Worm (Caenorhabditis elegans) whole organism, L4 larva: Measurements from ENCODE around the gene chpf-1.

Experiments
- T26A8.4 ChIP-seq: fragments of 200-800 bp; sonication (Bioruptor generic); IDR thresholded peaks from 2 replicates; pipeline ENCODE4 v1.3.6; 2022; ENCODE audit warnings: missing genetic modification characterization, missing compliant biosample characterization
- Y75B8A.6 ChIP-seq: fragments of 200-800 bp; sonication (Bioruptor generic); IDR thresholded peaks from 2 replicates; pipeline ENCODE4 v1.3.6; 2022; ENCODE audit warnings: missing genetic modification reagents, missing genetic modification characterization, missing compliant biosample characterization
- aha-1 ChIP-seq: fragments of 150-350 bp; peaks from one replicate; lab custom pipeline; 2014; ENCODE audit warnings: missing biosample characterization, missing genetic modification characterization
- aly-2 ChIP-seq: sonication (generic microtip); optimal IDR thresholded peaks from 2 replicates; lab custom pipeline; 2018; ENCODE audit warnings: missing biosample characterization, missing genetic modification characterization
- ama-1 ChIP-seq: fragments of 150-350 bp; optimal IDR thresholded peaks from 2 replicates; lab custom pipeline; 2014; ENCODE audit warnings: inconsistent platforms, mixed read lengths
- arid-1 ChIP-seq: fragments of 200-800 bp; sonication (Bioruptor generic); conservative IDR thresholded peaks from 2 replicates; pipeline ENCODE4 v1.3.6; 2022; ENCODE audit warnings: missing genetic modification reagents, missing genetic modification characterization, missing compliant biosample characterization
- ceh-28 ChIP-seq: fragments of 150-350 bp; optimal IDR thresholded peaks from 2 replicates; lab custom pipeline; 2014; ENCODE audit warnings: missing biosample characterization, missing genetic modification reagents, missing genetic modification characterization
- ceh-32 ChIP-seq: sonication (generic microtip); optimal IDR thresholded peaks from 2 replicates; lab custom pipeline; 2016; ENCODE audit warnings: mild to moderate bottlenecking, missing genetic modification characterization, missing compliant biosample characterization; ENCODE audit not compliant: poor library complexity
- ceh-82 ChIP-seq: sonication (generic microtip); optimal IDR thresholded peaks from 2 replicates; lab custom pipeline; 2017; ENCODE audit warnings: missing biosample characterization, missing genetic modification characterization
- ces-1 ChIP-seq: fragments of 150-350 bp; sonication (generic microtip); optimal IDR thresholded peaks from 4 replicates; lab custom pipeline; 2014; ENCODE audit warnings: missing biosample characterization, missing genetic modification reagents, missing genetic modification characterization
- daf-16 ChIP-seq, 3 experiments: sonication (generic microtip); optimal IDR thresholded peaks; 2 replicates each; lab custom pipeline; 2016 to 2017; ENCODE audit warnings: missing genetic modification characterization in 3 of 3, missing genetic modification reagents in 3 of 3, mild to moderate bottlenecking in 2 of 3, missing compliant biosample characterization in 2 of 3, missing biosample characterization in 1 of 3, moderate library complexity in 1 of 3
- dmd-8 ChIP-seq: fragments of 200-800 bp; sonication (Bioruptor generic); IDR thresholded peaks from 2 replicates; pipeline ENCODE4 v1.3.6; 2022; ENCODE audit warnings: missing genetic modification characterization, missing compliant biosample characterization
- dpl-1 ChIP-seq: fragments of 150-350 bp; optimal IDR thresholded peaks from 2 replicates; lab custom pipeline; 2014; ENCODE audit warnings: missing biosample characterization, missing genetic modification reagents, missing genetic modification characterization
- dve-1 ChIP-seq: sonication (generic microtip); optimal IDR thresholded peaks from 2 replicates; lab custom pipeline; 2017; ENCODE audit warnings: antibody characterized with exemption, mild to moderate bottlenecking, missing genetic modification characterization, missing compliant biosample characterization; ENCODE audit not compliant: insufficient read depth
- egl-27 ChIP-seq: sonication (generic microtip); optimal IDR thresholded peaks from 3 replicates; lab custom pipeline; 2017; ENCODE audit warnings: missing biosample characterization, missing genetic modification reagents, missing genetic modification characterization
- gei-8 ChIP-seq: fragments of 200-800 bp; sonication (Bioruptor generic); optimal IDR thresholded peaks from 2 replicates; lab custom pipeline; 2018; ENCODE audit warnings: mild to moderate bottlenecking, missing genetic modification characterization, missing compliant biosample characterization
- hif-1 ChIP-seq, 2 experiments: sonication (generic microtip); optimal IDR thresholded peaks; 2 replicates each; lab custom pipeline; 2016 to 2017; ENCODE audit warnings: missing compliant biosample characterization in 2 of 2, missing genetic modification characterization in 2 of 2, missing genetic modification reagents in 2 of 2, missing genotype in 2 of 2, mild to moderate bottlenecking in 1 of 2
- hlh-11 ChIP-seq: fragments of 200-800 bp; sonication (Bioruptor generic); optimal IDR thresholded peaks from 2 replicates; lab custom pipeline; 2018; ENCODE audit warnings: mild to moderate bottlenecking, missing genetic modification characterization, missing compliant biosample characterization
- hlh-30 ChIP-seq: sonication (generic microtip); optimal IDR thresholded peaks from 2 replicates; lab custom pipeline; 2017; ENCODE audit warnings: antibody characterized with exemption, mild to moderate bottlenecking, missing genetic modification characterization, missing compliant biosample characterization; ENCODE audit not compliant: insufficient read depth
- hmg-1.1 ChIP-seq: fragments of 200-800 bp; sonication (Bioruptor generic); IDR thresholded peaks from 2 replicates; pipeline ENCODE4 v1.3.6; 2022; ENCODE audit warnings: missing genetic modification reagents, missing genetic modification characterization, missing compliant biosample characterization
- madf-5 ChIP-seq, 2 experiments: fragments of 200-800 bp; sonication (Bioruptor generic); IDR thresholded peaks; 2 replicates each; pipeline ENCODE4 v1.3.6; 2022; ENCODE audit warnings: missing compliant biosample characterization in 2 of 2, missing genetic modification characterization in 2 of 2
- mdl-1 ChIP-seq, 2 experiments: fragments of 150-350 bp in 1 of 2; sonication (generic microtip) in 1 of 2; optimal IDR thresholded peaks; 2 replicates each; lab custom pipeline; 2014 to 2017; ENCODE audit warnings: missing biosample characterization in 2 of 2, missing genetic modification characterization in 2 of 2
- mxl-3 ChIP-seq: fragments of 200-800 bp; sonication (Bioruptor generic); optimal IDR thresholded peaks from 2 replicates; lab custom pipeline; 2018; ENCODE audit warnings: mild to moderate bottlenecking, missing genetic modification characterization, missing compliant biosample characterization
- nhr-28 ChIP-seq: fragments of 150-350 bp; optimal IDR thresholded peaks from 2 replicates; lab custom pipeline; 2014; ENCODE audit warnings: missing biosample characterization, missing genetic modification characterization
- nhr-41 ChIP-seq: fragments of 200-800 bp; sonication (Bioruptor generic); IDR thresholded peaks from 2 replicates; pipeline ENCODE4 v1.3.6; 2022; ENCODE audit warnings: missing genetic modification reagents, missing genetic modification characterization, missing compliant biosample characterization
- nhr-48 ChIP-seq: sonication (generic microtip); optimal IDR thresholded peaks from 2 replicates; lab custom pipeline; 2016; ENCODE audit warnings: mild to moderate bottlenecking, missing genetic modification characterization, missing compliant biosample characterization
- nhr-76 ChIP-seq: fragments of 150-350 bp; optimal IDR thresholded peaks from 2 replicates; lab custom pipeline; 2014; ENCODE audit warnings: missing biosample characterization, missing genetic modification characterization
- pha-4 ChIP-seq, 2 experiments: fragments of 150-350 bp in 1 of 2; fragments of 200-800 bp in 1 of 2; sonication (Bioruptor generic) in 1 of 2; IDR thresholded peaks in 1 of 2; optimal IDR thresholded peaks in 1 of 2; 2 replicates each; pipeline versions ENCODE4 v1.3.6 to Lab custom; 2014 to 2022; ENCODE audit warnings: missing genetic modification characterization in 2 of 2, missing genetic modification reagents in 2 of 2, missing biosample characterization in 1 of 2, missing compliant biosample characterization in 1 of 2
- php-3 ChIP-seq: fragments of 200-800 bp; sonication (Bioruptor generic); IDR thresholded peaks from 2 replicates; pipeline ENCODE4 v1.3.6; 2022; ENCODE audit warnings: missing genetic modification reagents, missing genetic modification characterization, missing compliant biosample characterization
- pqm-1 ChIP-seq: sonication (generic microtip); optimal IDR thresholded peaks from 2 replicates; lab custom pipeline; 2017; ENCODE audit warnings: missing biosample characterization, missing genetic modification characterization
- saeg-2 ChIP-seq: fragments of 200-800 bp; sonication (Bioruptor generic); IDR thresholded peaks from 2 replicates; pipeline ENCODE4 v1.3.6; 2022; ENCODE audit warnings: missing genetic modification reagents, missing genetic modification characterization, missing compliant biosample characterization
- skn-1 ChIP-seq: fragments of 150-350 bp; optimal IDR thresholded peaks from 2 replicates; lab custom pipeline; 2014; ENCODE audit warnings: missing biosample characterization, missing genetic modification characterization
- snpc-4 ChIP-seq: fragments of 150-350 bp; optimal IDR thresholded peaks from 2 replicates; lab custom pipeline; 2014; ENCODE audit warnings: missing biosample characterization, missing genetic modification characterization
- spr-3 ChIP-seq: fragments of 200-800 bp; sonication (Bioruptor generic); optimal IDR thresholded peaks from 2 replicates; lab custom pipeline; 2018; ENCODE audit warnings: mild to moderate bottlenecking, missing genetic modification characterization, missing compliant biosample characterization
- tra-1 ChIP-seq: fragments of 200-800 bp; sonication (Bioruptor generic); IDR thresholded peaks from 2 replicates; pipeline ENCODE4 v1.3.6; 2022; ENCODE audit warnings: missing genetic modification reagents, missing genetic modification characterization, missing compliant biosample characterization
- unc-62 ChIP-seq, 3 experiments: fragments of 150-350 bp in 1 of 3; sonication (generic microtip); optimal IDR thresholded peaks in 2 of 3; peaks in 1 of 3; 1 replicate in 1 of 3; 2 replicates in 2 of 3; lab custom pipeline; 2014 to 2017; ENCODE audit warnings: missing biosample characterization in 3 of 3, missing genetic modification characterization in 3 of 3, missing genetic modification reagents in 3 of 3, missing genotype in 1 of 3
- vab-7 ChIP-seq: fragments of 200-800 bp; sonication (Bioruptor generic); IDR thresholded peaks from 2 replicates; pipeline ENCODE4 v1.3.6; 2022; ENCODE audit warnings: missing genetic modification reagents, missing genetic modification characterization, missing compliant biosample characterization
- zfp-2 ChIP-seq: sonication (generic microtip); optimal IDR thresholded peaks from 2 replicates; lab custom pipeline; 2016; ENCODE audit warnings: mild to moderate bottlenecking, missing genetic modification characterization, missing compliant biosample characterization
- zip-11 ChIP-seq: fragments of 200-800 bp; sonication (Bioruptor generic); IDR thresholded peaks from 2 replicates; pipeline ENCODE4 v1.3.6; 2022; ENCODE audit warnings: missing genetic modification characterization, missing compliant biosample characterization

Gene chpf-1

DNA sequence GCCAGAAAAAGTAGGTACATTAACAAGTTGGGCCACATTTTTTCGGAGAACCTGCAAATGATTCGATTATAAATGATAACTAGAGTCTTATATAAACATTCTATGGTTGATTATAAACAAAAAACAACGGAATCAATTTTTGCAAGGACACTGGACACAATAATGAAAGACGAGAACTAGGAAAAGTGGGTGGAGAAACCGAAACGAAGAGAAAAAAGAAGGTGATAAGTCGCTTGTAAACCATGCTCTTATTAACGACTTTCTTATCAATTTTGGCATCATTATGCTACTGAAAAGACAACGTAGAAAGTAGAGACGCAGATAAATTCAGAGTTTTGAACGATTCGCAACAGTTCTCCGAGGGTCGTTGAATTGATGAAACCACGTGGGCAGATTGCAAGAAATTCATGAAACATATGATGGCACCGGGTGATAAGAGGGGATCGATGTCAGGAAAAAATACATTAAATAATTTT is 13.2 kb downstream of the chpf-1 start, which contains the start of gene ZK856.5:
TSS of gene ZK856.5 (minus strand) at position 51 of the 476 bp plus-strand sequence.
- TF ChIP-seq ceh-32 (tag; lab: Kevin White, UChicago) (no peak), egl-27 (tag; lab: Kevin White, UChicago) (no peak), nhr-48 (peak; percentile 3), hlh-11 (tag; lab: Kevin White, UChicago) (peak; percentile 85), pqm-1 (tag; lab: Kevin White, UChicago) (peak; percentile 76), zip-11 (GFP tag; lab: Robert Waterston, UW) (no peak), tra-1 (GFP tag; lab: Robert Waterston, UW) (peak; percentile 34; the same call in 1 of the 2 replicates), Y75B8A.6 (GFP tag; lab: Robert Waterston, UW) (no peak), php-3 (GFP tag; lab: Robert Waterston, UW) (peak; percentile 95), hif-1 (tag; optimal IDR thresholded peaks at IDR 0.05; lab: Kevin White, UChicago) (no peak), nhr-76 (tag; lab: Kevin White, UChicago) (no peak), mxl-3 (GFP tag; lab: Kevin White, UChicago) (peak; percentile 73), mdl-1 (tag; optimal IDR thresholded peaks at IDR 0.05; lab: Kevin White, UChicago) (peak in 1 of 2 experiments; percentile 37), hlh-30 (tag; lab: Kevin White, UChicago) (peak; percentile 21), daf-16 (GFP tag; optimal IDR thresholded peaks at IDR 0.05; lab: Kevin White, UChicago) (no peak), daf-16 (tag; optimal IDR thresholded peaks at IDR 0.05; lab: Kevin White, UChicago) (peak; percentile 69), dve-1 (tag; lab: Kevin White, UChicago) (peak; percentile 67), dpl-1 (GFP tag; lab: Kevin White, UChicago) (no peak), nhr-28 (tag; lab: Kevin White, UChicago) (peak; percentile 59)

DNA sequence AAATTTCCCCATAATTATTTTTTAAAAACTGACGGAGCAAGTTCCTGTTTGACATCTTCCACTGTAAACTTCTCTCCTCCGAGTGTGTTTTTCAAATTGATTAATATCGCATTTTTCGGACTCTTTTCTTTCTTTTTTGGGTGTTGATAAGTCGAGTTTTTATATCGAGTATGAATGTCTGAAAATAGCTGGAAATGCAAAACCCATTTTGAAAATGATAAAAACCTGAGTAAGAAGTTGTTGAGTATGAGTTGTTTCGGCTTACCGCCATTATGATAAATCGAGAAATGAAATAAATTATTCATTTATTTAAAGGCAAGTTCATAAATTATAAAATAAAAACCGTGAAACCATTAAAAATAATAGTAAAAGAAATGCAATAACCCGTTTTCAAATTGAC is 17.6 kb downstream of the chpf-1 start, which contains the start of gene ZK856.18:
TSS of gene ZK856.18 (minus strand) at position 289 of the 400 bp plus-strand sequence.
- no peak for TF ChIP-seq nhr-41 (GFP tag; lab: Robert Waterston, UW)
- no peak for TF ChIP-seq snpc-4 (tag; lab: Kevin White, UChicago)
- no peak for TF ChIP-seq pha-4 (GFP tag; IDR thresholded peaks at IDR 0.05; lab: Robert Waterston, UW)
- no peak for TF ChIP-seq pha-4 (tag; optimal IDR thresholded peaks at IDR 0.05; lab: Kevin White, UChicago)
- no peak for TF ChIP-seq arid-1
- TF ChIP-seq skn-1 (tag; lab: Kevin White, UChicago) = no peak
- TF ChIP-seq gei-8 = no peak
- peak in 1 of 2 experiments; percentile 90 for TF ChIP-seq unc-62 (GFP tag; optimal IDR thresholded peaks at IDR 0.05 in 1 of 2; lab: Kevin White, UChicago)
- no peak for TF ChIP-seq unc-62 (tag; optimal IDR thresholded peaks at IDR 0.05; lab: Kevin White, UChicago)

DNA sequence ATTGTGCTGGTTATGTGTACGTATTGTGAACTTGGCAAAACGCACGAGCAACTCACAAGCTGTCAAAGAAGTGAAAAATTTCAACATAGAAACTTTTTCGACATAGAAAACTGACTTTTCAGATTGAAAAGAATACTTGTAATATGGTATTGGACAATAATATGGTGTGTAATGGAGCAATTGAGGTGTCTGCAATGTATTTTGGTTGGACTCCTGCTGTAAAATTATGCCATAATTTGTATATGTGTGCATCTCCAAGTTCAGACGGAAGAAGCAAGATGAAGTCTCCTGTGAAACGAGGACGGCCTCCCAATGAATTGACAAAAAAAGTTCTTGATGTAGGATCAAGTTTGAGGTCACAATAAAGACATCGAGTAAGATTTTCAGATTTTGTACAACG is 19.5 kb downstream of the chpf-1 start:
- no peak for TF ChIP-seq ceh-28
- TF ChIP-seq hmg-1.1 (GFP tag; lab: Robert Waterston, UW) = no peak
- TF ChIP-seq unc-62 (GFP tag; optimal IDR thresholded peaks at IDR 0.05 in 1 of 2; lab: Kevin White, UChicago) = peak in 1 of 2 experiments; percentile 77
- TF ChIP-seq unc-62 (tag; optimal IDR thresholded peaks at IDR 0.05; lab: Kevin White, UChicago) = no peak
- no peak for TF ChIP-seq aly-2 (tag; lab: Kevin White, UChicago)
- TF ChIP-seq aha-1 = peak; percentile 66
- no peak for TF ChIP-seq hif-1 (tag; optimal IDR thresholded peaks at IDR 0.05; lab: Kevin White, UChicago)

- TF ChIP-seq ama-1 (lab: Kevin White, UChicago) (no peak), vab-7 (GFP tag; lab: Robert Waterston, UW) (no peak), zfp-2 (no peak), ceh-32 (tag; lab: Kevin White, UChicago) (no peak), ces-1 (no peak), daf-16 (GFP tag; optimal IDR thresholded peaks at IDR 0.05; lab: Kevin White, UChicago) (no peak), daf-16 (tag; optimal IDR thresholded peaks at IDR 0.05; lab: Kevin White, UChicago) (no peak), saeg-2 (GFP tag; lab: Robert Waterston, UW) (no peak), nhr-76 (tag; lab: Kevin White, UChicago) (no peak), mxl-3 (GFP tag; lab: Kevin White, UChicago) (no peak), aha-1 (no peak), ceh-82 (tag; lab: Kevin White, UChicago) (no peak), php-3 (GFP tag; lab: Robert Waterston, UW) (no peak), spr-3 (no peak), dmd-8 (GFP tag; lab: Robert Waterston, UW) (no peak), madf-5 (GFP tag; IDR thresholded peaks at IDR 0.05; lab: Robert Waterston, UW) (no peak), T26A8.4 (GFP tag; lab: Robert Waterston, UW) (no peak)
These were observed 20.3 kb downstream of the chpf-1 start, which contains the start of gene ZK856.4 for ce11 chrV:10182984-10183383. ZK856.4 (plus strand) TSS chrV:10183284.
